Comparison of ENCODE assay signal across 1 fruit fly cellular context in genomic region chr3R:11435537-11436234, dm6.
TF ChIP-seq lines count a peak whose summit lies in the region.

TSS of gene Exd2 (minus strand) at chr3R:11435703.
TSS of gene CG5281 (plus strand) at chr3R:11435850.

TF ChIP-seq in whole organism, embryonic, 481 proteins besides CTCF, POLR2A, EP300 and RAD21 (continued from another document and continues in another):
- TF ChIP-seq CG8944 (GFP tag; optimal IDR thresholded peaks at IDR 0.05; lab: Kevin White, UChicago) (peak; percentile 14), CG10274 (GFP tag; optimal IDR thresholded peaks at IDR 0.05; lab: Kevin White, UChicago) (no peak), HLH54F (GFP tag; optimal IDR thresholded peaks at IDR 0.05; lab: Kevin White, UChicago) (peak; percentile 55), CG6791 (GFP tag; IDR thresholded peaks at IDR 0.05; lab: Robert Waterston, UW; ENCODE audit: partially characterized antibody) (no peak), dmrt11E (tag; optimal IDR thresholded peaks at IDR 0.05; lab: Kevin White, UChicago) (peak; percentile 59), al (GFP tag; IDR thresholded peaks at IDR 0.05; lab: Robert Waterston, UW) (no peak), CG15601 (tag; optimal IDR thresholded peaks at IDR 0.05; lab: Kevin White, UChicago) (peak; percentile 52), CG18619 (GFP tag; optimal IDR thresholded peaks at IDR 0.05; lab: Kevin White, UChicago) (peak; percentile 30), CG17361 (GFP tag; IDR thresholded peaks at IDR 0.05; lab: Robert Waterston, UW) (peak; percentile 64; the same call in 2 of the 3 replicates), Fer1 (GFP tag; optimal IDR thresholded peaks at IDR 0.05; lab: Kevin White, UChicago) (peak; percentile 63), Ptx1 (GFP tag; IDR thresholded peaks at IDR 0.05; lab: Robert Waterston, UW) (peak; percentile 37; the same call in 1 of the 2 replicates), Kr (GFP tag; optimal IDR thresholded peaks at IDR 0.05; lab: Kevin White, UChicago) (no peak), CG16813 (GFP tag; IDR thresholded peaks at IDR 0.05; lab: Robert Waterston, UW; ENCODE audit: partially characterized antibody) (no peak), CG10462 (GFP tag; optimal IDR thresholded peaks at IDR 0.05; lab: Kevin White, UChicago) (peak; percentile 77), jumu (GFP tag; optimal IDR thresholded peaks at IDR 0.05; lab: Kevin White, UChicago) (peak; percentile 17), CG7928 (GFP tag; optimal IDR thresholded peaks at IDR 0.05; lab: Kevin White, UChicago) (peak; percentile 36), gsb-n (tag; optimal IDR thresholded peaks at IDR 0.05; lab: Kevin White, UChicago) (no peak), CG9437 (GFP tag; optimal IDR thresholded peaks at IDR 0.05; lab: Kevin White, UChicago) (peak; percentile 21), Hr3 (GFP tag; optimal IDR thresholded peaks at IDR 0.05; lab: Kevin White, UChicago) (peak; percentile 42), CG10147 (GFP tag; optimal IDR thresholded peaks at IDR 0.05; lab: Kevin White, UChicago) (peak; percentile 26), CG18476 (GFP tag; optimal IDR thresholded peaks at IDR 0.05; lab: Kevin White, UChicago) (peak; percentile 41), D (optimal IDR thresholded peaks at IDR 0.05; lab: Kevin White, UChicago) (no peak), D (GFP tag; optimal IDR thresholded peaks at IDR 0.05; lab: Kevin White, UChicago) (peak; percentile 43), CG13624 (GFP tag; optimal IDR thresholded peaks at IDR 0.05; lab: Kevin White, UChicago) (peak; percentile 16), CG11456 (GFP tag; IDR thresholded peaks at IDR 0.05; lab: Robert Waterston, UW) (no peak), CG2120 (GFP tag; optimal IDR thresholded peaks at IDR 0.05; lab: Kevin White, UChicago) (peak; percentile 70), CG17328 (GFP tag; IDR thresholded peaks at IDR 0.05; lab: Robert Waterston, UW) (0 out of 2 replicates have a peak, but pooled peaks have one; percentile 40), zfh1 (GFP tag; IDR thresholded peaks at IDR 0.05; lab: Robert Waterston, UW) (peak; percentile 46; the same call in 1 of the 3 replicates), NC2α (GFP tag; optimal IDR thresholded peaks at IDR 0.05; lab: Kevin White, UChicago) (no peak), CG8924 (tag; optimal IDR thresholded peaks at IDR 0.05; lab: Kevin White, UChicago) (peak; percentile 38), CG2712 (tag; optimal IDR thresholded peaks at IDR 0.05; lab: Kevin White, UChicago) (peak; percentile 47), p53 (GFP tag; optimal IDR thresholded peaks at IDR 0.05; lab: Kevin White, UChicago) (peak; percentile 26), sd (tag; optimal IDR thresholded peaks at IDR 0.05; lab: Kevin White, UChicago) (no peak), CG4328 (GFP tag; optimal IDR thresholded peaks at IDR 0.05; lab: Kevin White, UChicago) (peak; percentile 53), CG9876 (GFP tag; optimal IDR thresholded peaks at IDR 0.05; lab: Kevin White, UChicago) (peak; percentile 21), CG34224 (GFP tag; IDR thresholded peaks at IDR 0.05; lab: Robert Waterston, UW; ENCODE audit: partially characterized antibody) (peak; percentile 55; the same call in 1 of the 3 replicates), CrebB (tag; optimal IDR thresholded peaks at IDR 0.05; lab: Kevin White, UChicago) (peak; percentile 52), Atf3 (GFP tag; optimal IDR thresholded peaks at IDR 0.05; lab: Kevin White, UChicago) (peak; percentile 65), CG3838 (GFP tag; optimal IDR thresholded peaks at IDR 0.05; lab: Kevin White, UChicago) (peak; percentile 5), Mes4 (GFP tag; optimal IDR thresholded peaks at IDR 0.05; lab: Kevin White, UChicago) (peak; percentile 46), ftz-f1 (GFP tag; optimal IDR thresholded peaks at IDR 0.05; lab: Kevin White, UChicago) (no peak), chinmo (GFP tag; IDR thresholded peaks at IDR 0.05; lab: Robert Waterston, UW; ENCODE audit: partially characterized antibody) (no peak), sim (GFP tag; IDR thresholded peaks at IDR 0.05; lab: Robert Waterston, UW) (no peak), psq (GFP tag; optimal IDR thresholded peaks at IDR 0.05; lab: Kevin White, UChicago) (no peak), CG3995 (GFP tag; optimal IDR thresholded peaks at IDR 0.05; lab: Kevin White, UChicago) (no peak), CoRest (tag; optimal IDR thresholded peaks at IDR 0.05; lab: Kevin White, UChicago) (peak; percentile 90), MTF-1 (GFP tag; optimal IDR thresholded peaks at IDR 0.05; lab: Kevin White, UChicago; ENCODE audit: borderline replicate concordance) (peak; percentile 39), fd96Cb (tag; optimal IDR thresholded peaks at IDR 0.05; lab: Kevin White, UChicago) (peak; percentile 9), wek (GFP tag; optimal IDR thresholded peaks at IDR 0.05; lab: Kevin White, UChicago) (peak; percentile 13), Hey (tag; optimal IDR thresholded peaks at IDR 0.05; lab: Kevin White, UChicago) (peak; percentile 21), hkb (optimal IDR thresholded peaks at IDR 0.05; lab: Kevin White, UChicago) (peak; percentile 57), hkb (GFP tag; IDR thresholded peaks at IDR 0.05; lab: Robert Waterston, UW) (no peak), Hmr (GFP tag; optimal IDR thresholded peaks at IDR 0.05; lab: Kevin White, UChicago) (peak; percentile 68), ro (GFP tag; IDR thresholded peaks at IDR 0.05; lab: Robert Waterston, UW) (no peak), CG3847 (GFP tag; IDR thresholded peaks at IDR 0.05; lab: Robert Waterston, UW) (peak; percentile 72), tx (GFP tag; optimal IDR thresholded peaks at IDR 0.05; lab: Kevin White, UChicago) (peak; percentile 62), gro (GFP tag; optimal IDR thresholded peaks at IDR 0.05; lab: Kevin White, UChicago) (peak; percentile 34), tup (GFP tag; optimal IDR thresholded peaks at IDR 0.05; lab: Kevin White, UChicago) (no peak), CG12659 (GFP tag; optimal IDR thresholded peaks at IDR 0.05; lab: Kevin White, UChicago) (peak; percentile 75), CG18764 (GFP tag; optimal IDR thresholded peaks at IDR 0.05; lab: Kevin White, UChicago) (peak; percentile 41), CG8089 (GFP tag; optimal IDR thresholded peaks at IDR 0.05; lab: Kevin White, UChicago) (peak; percentile 35), repo (GFP tag; optimal IDR thresholded peaks at IDR 0.05; lab: Kevin White, UChicago) (peak; percentile 35), lab (GFP tag; optimal IDR thresholded peaks at IDR 0.05; lab: Kevin White, UChicago) (no peak), CG15269 (tag; optimal IDR thresholded peaks at IDR 0.05; lab: Kevin White, UChicago) (peak; percentile 67), Max (GFP tag; optimal IDR thresholded peaks at IDR 0.05; lab: Kevin White, UChicago) (peak; percentile 56), E2f2 (GFP tag; IDR thresholded peaks at IDR 0.05; lab: Robert Waterston, UW) (peak; percentile 54), CG5245 (GFP tag; optimal IDR thresholded peaks at IDR 0.05; lab: Kevin White, UChicago) (peak; percentile 14), Nf-YA (GFP tag; IDR thresholded peaks at IDR 0.05; lab: Robert Waterston, UW) (0 out of 2 replicates have a peak, but pooled peaks have one; percentile 27), CG15696 (tag; optimal IDR thresholded peaks at IDR 0.05; lab: Kevin White, UChicago) (peak; percentile 21), CG6272 (GFP tag; IDR thresholded peaks at IDR 0.05; lab: Robert Waterston, UW) (no peak), Fer3 (tag; optimal IDR thresholded peaks at IDR 0.05; lab: Kevin White, UChicago) (peak; percentile 63), lola (GFP tag; optimal IDR thresholded peaks at IDR 0.05; lab: Kevin White, UChicago) (peak in 1 of 3 experiments; percentile 46), maf-S (GFP tag; optimal IDR thresholded peaks at IDR 0.05; lab: Kevin White, UChicago) (peak; percentile 5), cas (GFP tag; IDR thresholded peaks at IDR 0.05; lab: Robert Waterston, UW) (no peak), pb (GFP tag; optimal IDR thresholded peaks at IDR 0.05; lab: Kevin White, UChicago) (no peak), CG17829 (tag; optimal IDR thresholded peaks at IDR 0.05; lab: Kevin White, UChicago) (peak; percentile 44), Abd-B (GFP tag; optimal IDR thresholded peaks at IDR 0.05; lab: Kevin White, UChicago) (peak; percentile 53), amos (GFP tag; IDR thresholded peaks at IDR 0.05; lab: Robert Waterston, UW; ENCODE audit: partially characterized antibody) (peak; percentile 34; the same call in 1 of the 2 replicates), esg (GFP tag; conservative IDR thresholded peaks at IDR 0.05; lab: Robert Waterston, UW) (no peak), CG17186 (GFP tag; optimal IDR thresholded peaks at IDR 0.05; lab: Kevin White, UChicago) (no peak), Hsf (GFP tag; optimal IDR thresholded peaks at IDR 0.05; lab: Kevin White, UChicago) (peak; percentile 67), HmgZ (tag; optimal IDR thresholded peaks at IDR 0.05; lab: Kevin White, UChicago) (peak; percentile 51), CG10267 (tag; optimal IDR thresholded peaks at IDR 0.05; lab: Kevin White, UChicago) (peak; percentile 64), CG34376 (GFP tag; optimal IDR thresholded peaks at IDR 0.05; lab: Kevin White, UChicago) (peak; percentile 24), CG4707 (GFP tag; optimal IDR thresholded peaks at IDR 0.05; lab: Kevin White, UChicago) (peak; percentile 11), Dll (GFP tag; IDR thresholded peaks at IDR 0.05; lab: Robert Waterston, UW; ENCODE audit: partially characterized antibody) (peak; percentile 65; the same call in 3 of the 4 replicates), CG12942 (GFP tag; optimal IDR thresholded peaks at IDR 0.05; lab: Kevin White, UChicago) (peak; percentile 20), CG18599 (GFP tag; optimal IDR thresholded peaks at IDR 0.05; lab: Kevin White, UChicago) (no peak), Rfx (GFP tag; IDR thresholded peaks at IDR 0.05; lab: Robert Waterston, UW) (peak; percentile 43; the same call in 1 of the 2 replicates), pfk (GFP tag; optimal IDR thresholded peaks at IDR 0.05; lab: Kevin White, UChicago) (no peak), Hmx (GFP tag; optimal IDR thresholded peaks at IDR 0.05; lab: Kevin White, UChicago) (no peak), chn (GFP tag; optimal IDR thresholded peaks at IDR 0.05; lab: Kevin White, UChicago) (peak; percentile 59), slp2 (GFP tag; optimal IDR thresholded peaks at IDR 0.05; lab: Kevin White, UChicago) (peak; percentile 36), Chrac-16 (GFP tag; optimal IDR thresholded peaks at IDR 0.05; lab: Kevin White, UChicago) (peak; percentile 68), zfh2 (GFP tag; optimal IDR thresholded peaks at IDR 0.05; lab: Kevin White, UChicago) (peak; percentile 55), grau (tag; optimal IDR thresholded peaks at IDR 0.05; lab: Kevin White, UChicago) (peak; percentile 68), CG12219 (GFP tag; optimal IDR thresholded peaks at IDR 0.05; lab: Kevin White, UChicago) (peak; percentile 30), pho (GFP tag; optimal IDR thresholded peaks at IDR 0.05; lab: Kevin White, UChicago) (peak; percentile 50), CG13775 (GFP tag; optimal IDR thresholded peaks at IDR 0.05; lab: Kevin White, UChicago) (peak; percentile 61), YL-1 (GFP tag; optimal IDR thresholded peaks at IDR 0.05; lab: Kevin White, UChicago) (peak; percentile 57), en (GFP tag; optimal IDR thresholded peaks at IDR 0.05; lab: Kevin White, UChicago) (peak; percentile 4), kah (GFP tag; optimal IDR thresholded peaks at IDR 0.05; lab: Kevin White, UChicago) (no peak), B-H2 (GFP tag; optimal IDR thresholded peaks at IDR 0.05; lab: Kevin White, UChicago) (peak; percentile 44), CG2875 (GFP tag; optimal IDR thresholded peaks at IDR 0.05; lab: Kevin White, UChicago) (no peak), btn (GFP tag; optimal IDR thresholded peaks at IDR 0.05; lab: Kevin White, UChicago) (peak; percentile 12), CG9727 (GFP tag; optimal IDR thresholded peaks at IDR 0.05; lab: Kevin White, UChicago) (peak; percentile 49), CG12299 (tag; optimal IDR thresholded peaks at IDR 0.05; lab: Kevin White, UChicago) (peak; percentile 39), salm (tag; optimal IDR thresholded peaks at IDR 0.05; lab: Kevin White, UChicago) (peak; percentile 2), CG9797 (GFP tag; optimal IDR thresholded peaks at IDR 0.05; lab: Kevin White, UChicago) (peak; percentile 36), Camta (GFP tag; optimal IDR thresholded peaks at IDR 0.05; lab: Kevin White, UChicago) (peak; percentile 39), prd (optimal IDR thresholded peaks at IDR 0.05; lab: Kevin White, UChicago) (no peak), prd (GFP tag; IDR thresholded peaks at IDR 0.05; lab: Robert Waterston, UW) (0 out of 3 replicates have a peak, but pooled peaks have one; percentile 22), Dip3 (GFP tag; optimal IDR thresholded peaks at IDR 0.05; lab: Kevin White, UChicago) (peak; percentile 50), CG2199 (GFP tag; IDR thresholded peaks at IDR 0.05; lab: Robert Waterston, UW) (no peak), CG12391 (tag; optimal IDR thresholded peaks at IDR 0.05; lab: Kevin White, UChicago) (peak; percentile 70), CG11085 (GFP tag; IDR thresholded peaks at IDR 0.05; lab: Robert Waterston, UW) (no peak), CG3407 (GFP tag; optimal IDR thresholded peaks at IDR 0.05; lab: Kevin White, UChicago) (peak; percentile 49), Ada2b (GFP tag; IDR thresholded peaks at IDR 0.05; lab: Robert Waterston, UW) (0 out of 2 replicates have a peak, but pooled peaks have one; percentile 5), Dek (tag; optimal IDR thresholded peaks at IDR 0.05; lab: Kevin White, UChicago) (no peak), gcm (GFP tag; optimal IDR thresholded peaks at IDR 0.05; lab: Kevin White, UChicago) (peak; percentile 46), Dref (GFP tag; IDR thresholded peaks at IDR 0.05; lab: Robert Waterston, UW) (peak; percentile 40; the same call in 1 of the 2 replicates), dpn (GFP tag; optimal IDR thresholded peaks at IDR 0.05; lab: Kevin White, UChicago) (peak; percentile 41 to 50), CG9215 (GFP tag; IDR thresholded peaks at IDR 0.05; lab: Robert Waterston, UW) (no peak), NC2β (GFP tag; optimal IDR thresholded peaks at IDR 0.05; lab: Kevin White, UChicago) (peak; percentile 51), Ssrp (tag; optimal IDR thresholded peaks at IDR 0.05; lab: Kevin White, UChicago) (peak; percentile 32), slbo (GFP tag; IDR thresholded peaks at IDR 0.05; lab: Robert Waterston, UW) (peak; percentile 41; the same call in 1 of the 2 replicates), CG18011 (GFP tag; optimal IDR thresholded peaks at IDR 0.05; lab: Kevin White, UChicago) (peak; percentile 43), Optix (GFP tag; IDR thresholded peaks at IDR 0.05; lab: Robert Waterston, UW) (no peak), bsh (GFP tag; optimal IDR thresholded peaks at IDR 0.05; lab: Kevin White, UChicago) (peak in 1 of 2 experiments; percentile 52)
